Worm (Caenorhabditis elegans) whole organism, midembryonic: Measurements from ENCODE around the gene C49F5.6.

Source experiments
- T22C8.4 ChIP-seq: fragments of 200-800 bp; sonication (Bioruptor generic); IDR thresholded peaks from 2 replicates; pipeline ENCODE4 v1.3.6; 2022; ENCODE audit warnings: missing genetic modification characterization, missing compliant biosample characterization
- cog-1 ChIP-seq: sonication (generic microtip); optimal IDR thresholded peaks from 2 replicates; lab custom pipeline; 2016; ENCODE audit warnings: missing genetic modification characterization, missing compliant biosample characterization
- flt-1 ChIP-seq: fragments of 200-800 bp; sonication (Bioruptor generic); IDR thresholded peaks from 2 replicates; pipeline ENCODE4 v1.3.6; 2022; ENCODE audit warnings: missing genetic modification characterization, missing compliant biosample characterization
- med-1 ChIP-seq: sonication (generic microtip); optimal IDR thresholded peaks from 2 replicates; lab custom pipeline; 2017; ENCODE audit warnings: missing genetic modification characterization, mild to moderate bottlenecking, missing compliant biosample characterization, antibody characterized with exemption, missing genetic modification reagents; ENCODE audit not compliant: insufficient read depth
- ref-1 ChIP-seq: fragments of 200-800 bp; sonication (Bioruptor generic); conservative IDR thresholded peaks from 2 replicates; pipeline ENCODE4 v1.3.6; 2022; ENCODE audit warnings: missing genetic modification reagents, missing genetic modification characterization, missing compliant biosample characterization
- tab-1 ChIP-seq: fragments of 200-800 bp; sonication (Bioruptor generic); IDR thresholded peaks from 2 replicates; pipeline ENCODE4 v1.3.6; 2022; ENCODE audit warnings: missing genetic modification characterization, missing compliant biosample characterization
- ztf-23 ChIP-seq: fragments of 200-800 bp; sonication (Bioruptor generic); IDR thresholded peaks from 2 replicates; pipeline ENCODE4 v1.3.6; 2022; ENCODE audit warnings: missing genetic modification reagents, missing genetic modification characterization, missing compliant biosample characterization
- ztf-29 ChIP-seq: fragments of 200-800 bp; sonication (Bioruptor generic); IDR thresholded peaks from 2 replicates; pipeline ENCODE4 v1.3.6; 2022; ENCODE audit warnings: missing genetic modification reagents, missing genetic modification characterization, missing compliant biosample characterization

- TF ChIP-seq ztf-29 (no peak), flt-1 (GFP tag; lab: Robert Waterston, UW) (no peak), ztf-23 (GFP tag; lab: Robert Waterston, UW) (no peak), tab-1 (no peak), T22C8.4 (GFP tag; lab: Robert Waterston, UW) (no peak), ref-1 (GFP tag; lab: Robert Waterston, UW) (no peak), cog-1 (no peak), med-1 (GFP tag; lab: Kevin White, UChicago) (no peak)
Measured at ce11 chrX:11985887-11986286, 2.2 kb upstream of the C49F5.6 start, which contains the start of gene C49F5.5.
